Worm (Caenorhabditis elegans) whole organism, L2 larva: ENCODE data around the gene K06H7.8.

Experiments used
- lin-11 ChIP-seq: fragments of 150-350 bp; sonication (generic microtip); optimal IDR thresholded peaks from 2 replicates; lab custom pipeline; 2014; ENCODE audit warnings: missing biosample characterization, missing genetic modification characterization, inconsistent platforms, mixed read lengths
- lsy-2 ChIP-seq, 2 experiments: fragments of 150-350 bp in 1 of 2; sonication (generic microtip) in 1 of 2; optimal IDR thresholded peaks; 2 replicates each; lab custom pipeline; 2014 to 2017; ENCODE audit warnings: missing biosample characterization in 2 of 2, missing genetic modification characterization in 2 of 2
- sem-4 ChIP-seq: fragments of 150-350 bp; optimal IDR thresholded peaks from 2 replicates; lab custom pipeline; 2014; ENCODE audit warnings: missing biosample characterization, missing genetic modification reagents, missing genetic modification characterization
- snpc-4 ChIP-seq: fragments of 150-350 bp; optimal IDR thresholded peaks from 2 replicates; lab custom pipeline; 2014; ENCODE audit warnings: missing biosample characterization, missing genetic modification characterization

- TF ChIP-seq sem-4 (tag; lab: Kevin White, UChicago) (no peak), lin-11 (tag; lab: Kevin White, UChicago) (no peak), snpc-4 (tag; lab: Kevin White, UChicago) (no peak), lsy-2 (tag; optimal IDR thresholded peaks at IDR 0.05; lab: Kevin White, UChicago) (no peak)
Observed at ce11 chrIII:8145971-8146370, 48.0 kb upstream of the K06H7.8 start.
